Fruit fly (Drosophila melanogaster): ENCODE measurements around the gene CG9948.

CG9948 gene

dm6 chr3L:6980553-6980952, 24.8 kb downstream of the CG9948 start:
- TF ChIP-seq CG7101 (tag; optimal IDR thresholded peaks at IDR 0.05) (no peak), ovo (GFP tag; optimal IDR thresholded peaks at IDR 0.05) (no peak), toe (GFP tag; optimal IDR thresholded peaks at IDR 0.05) (no peak), CG33017 (tag; optimal IDR thresholded peaks at IDR 0.05) (no peak), Crg-1 (GFP tag; optimal IDR thresholded peaks at IDR 0.05) (no peak)

- TF ChIP-seq CG33017 (tag; optimal IDR thresholded peaks at IDR 0.05) (no peak), CG7045 (GFP tag; optimal IDR thresholded peaks at IDR 0.05) (no peak), CG7101 (tag; optimal IDR thresholded peaks at IDR 0.05) (no peak), CG1620 (GFP tag; optimal IDR thresholded peaks at IDR 0.05) (no peak), CG12768 (GFP tag; optimal IDR thresholded peaks at IDR 0.05) (no peak), bab1 (GFP tag; optimal IDR thresholded peaks at IDR 0.05) (no peak), CG5204 (GFP tag; optimal IDR thresholded peaks at IDR 0.05) (no peak), pad (GFP tag; optimal IDR thresholded peaks at IDR 0.05) (no peak), Mnt (GFP tag; optimal IDR thresholded peaks at IDR 0.05) (no peak), tj (GFP tag; optimal IDR thresholded peaks at IDR 0.05) (no peak), Crg-1 (GFP tag; optimal IDR thresholded peaks at IDR 0.05) (no peak), cnc (optimal IDR thresholded peaks at IDR 0.05) (no peak), Hr96 (GFP tag; optimal IDR thresholded peaks at IDR 0.05) (no peak)
These were observed 25.4 kb downstream of the CG9948 start for dm6 chr3L:6981109-6981741.

- TF ChIP-seq CG1620 (GFP tag; optimal IDR thresholded peaks at IDR 0.05) (no peak), CG12768 (GFP tag; optimal IDR thresholded peaks at IDR 0.05) (no peak), CG5204 (GFP tag; optimal IDR thresholded peaks at IDR 0.05) (no peak), CG33017 (tag; optimal IDR thresholded peaks at IDR 0.05) (no peak), tj (GFP tag; optimal IDR thresholded peaks at IDR 0.05) (no peak), Crg-1 (GFP tag; optimal IDR thresholded peaks at IDR 0.05) (no peak), Clk (GFP tag; optimal IDR thresholded peaks at IDR 0.05) (no peak), CG11617 (GFP tag; optimal IDR thresholded peaks at IDR 0.05) (no peak), cnc (optimal IDR thresholded peaks at IDR 0.05) (no peak), CG7045 (GFP tag; optimal IDR thresholded peaks at IDR 0.05) (no peak), CG7101 (tag; optimal IDR thresholded peaks at IDR 0.05) (no peak), CG14711 (tag; optimal IDR thresholded peaks at IDR 0.05) (no peak), Hr96 (GFP tag; optimal IDR thresholded peaks at IDR 0.05) (no peak), ovo (GFP tag; optimal IDR thresholded peaks at IDR 0.05) (no peak), Mnt (GFP tag; optimal IDR thresholded peaks at IDR 0.05) (no peak)
These were observed 26.0 kb downstream of the CG9948 start for dm6 chr3L:6981823-6982222.

- TF ChIP-seq cic (GFP tag; optimal IDR thresholded peaks at IDR 0.05) = no peak
- TF ChIP-seq CG5204 (GFP tag; optimal IDR thresholded peaks at IDR 0.05) = no peak
- no peak for TF ChIP-seq CG14711 (tag; optimal IDR thresholded peaks at IDR 0.05)
- peak; percentile 39 for TF ChIP-seq tj (GFP tag; optimal IDR thresholded peaks at IDR 0.05)
- TF ChIP-seq ovo (GFP tag; optimal IDR thresholded peaks at IDR 0.05) = no peak
These were observed 28.7 kb downstream of the CG9948 start, which contains the start of the genes CG32388 and CG43439 for dm6 chr3L:6984486-6984885. Gene CG32388, minus strand, starts transcription at chr3L:6984586. Gene CG43439, minus strand, starts transcription at chr3L:6984586.

dm6 chr3L:6988942-6989569, 33.3 kb downstream of the CG9948 start:
- TF ChIP-seq cic (GFP tag; optimal IDR thresholded peaks at IDR 0.05) (no peak), CG14711 (tag; optimal IDR thresholded peaks at IDR 0.05) (no peak), CG1620 (GFP tag; optimal IDR thresholded peaks at IDR 0.05) (no peak), bab1 (GFP tag; optimal IDR thresholded peaks at IDR 0.05) (peak; percentile 17), CG7045 (GFP tag; optimal IDR thresholded peaks at IDR 0.05) (peak; percentile 26), CG7101 (tag; optimal IDR thresholded peaks at IDR 0.05) (peak; percentile 14), pad (GFP tag; optimal IDR thresholded peaks at IDR 0.05) (peak; percentile 18)

dm6 chr3L:6990288-6990687, 34.5 kb downstream of the CG9948 start, which contains the start of gene bin:
Gene bin, plus strand, starts transcription at chr3L:6990622.
- TF ChIP-seq CG33017 (tag; optimal IDR thresholded peaks at IDR 0.05) (no peak), cnc (optimal IDR thresholded peaks at IDR 0.05) (no peak), Hr96 (GFP tag; optimal IDR thresholded peaks at IDR 0.05) (no peak), toe (GFP tag; optimal IDR thresholded peaks at IDR 0.05) (no peak), Crg-1 (GFP tag; optimal IDR thresholded peaks at IDR 0.05) (no peak), CG14711 (tag; optimal IDR thresholded peaks at IDR 0.05) (no peak), CG1620 (GFP tag; optimal IDR thresholded peaks at IDR 0.05) (no peak), CG12768 (GFP tag; optimal IDR thresholded peaks at IDR 0.05) (no peak), tj (GFP tag; optimal IDR thresholded peaks at IDR 0.05) (no peak), ovo (GFP tag; optimal IDR thresholded peaks at IDR 0.05) (no peak), Mnt (GFP tag; optimal IDR thresholded peaks at IDR 0.05) (no peak), CG7101 (tag; optimal IDR thresholded peaks at IDR 0.05) (no peak), bab1 (GFP tag; optimal IDR thresholded peaks at IDR 0.05) (no peak), Clk (GFP tag; optimal IDR thresholded peaks at IDR 0.05) (no peak), CG11617 (GFP tag; optimal IDR thresholded peaks at IDR 0.05) (no peak), cic (GFP tag; optimal IDR thresholded peaks at IDR 0.05) (no peak), CG5204 (GFP tag; optimal IDR thresholded peaks at IDR 0.05) (no peak), kay (GFP tag; ENCODE audit: borderline replicate concordance) (no peak), CG7045 (GFP tag; optimal IDR thresholded peaks at IDR 0.05) (no peak), pad (GFP tag; optimal IDR thresholded peaks at IDR 0.05) (no peak)

All from whole organism, adult.